Worm (Caenorhabditis elegans) whole organism, L1 larva: Measurements from ENCODE around the gene tsfm-1.

ENCODE experiments used
- aly-2 ChIP-seq: fragments of 150-350 bp; optimal IDR thresholded peaks from 2 replicates; lab custom pipeline; 2014; ENCODE audit warnings: missing biosample characterization, missing genetic modification characterization
- dsc-1 ChIP-seq: sonication (generic microtip); optimal IDR thresholded peaks from 2 replicates; lab custom pipeline; 2016; ENCODE audit warnings: mild to moderate bottlenecking, missing genetic modification characterization, missing compliant biosample characterization
- fos-1 ChIP-seq: fragments of 150-350 bp; optimal IDR thresholded peaks from 2 replicates; lab custom pipeline; 2014; ENCODE audit warnings: missing biosample characterization, missing genetic modification characterization
- grh-1 ChIP-seq: fragments of 200-800 bp; sonication (Bioruptor generic); IDR thresholded peaks from 2 replicates; pipeline ENCODE4 v1.3.6; 2022; ENCODE audit warnings: missing genetic modification reagents, missing genetic modification characterization, missing compliant biosample characterization
- irx-1 ChIP-seq: sonication (generic microtip); optimal IDR thresholded peaks from 2 replicates; lab custom pipeline; 2016; ENCODE audit warnings: missing genetic modification characterization, missing compliant biosample characterization
- lin-39 ChIP-seq: fragments of 150-350 bp; optimal IDR thresholded peaks from 2 replicates; lab custom pipeline; 2014; ENCODE audit warnings: missing biosample characterization, missing genetic modification reagents, missing genetic modification characterization
- lir-3 ChIP-seq: sonication (generic microtip); optimal IDR thresholded peaks from 2 replicates; lab custom pipeline; 2016; ENCODE audit warnings: mild to moderate bottlenecking, missing genetic modification characterization, moderate library complexity, missing compliant biosample characterization; ENCODE audit not compliant: poor library complexity
- lsy-2 ChIP-seq, 2 experiments: fragments of 150-350 bp; optimal IDR thresholded peaks; 2 replicates each; lab custom pipeline; 2014; ENCODE audit warnings: missing biosample characterization in 2 of 2, missing genetic modification characterization in 2 of 2
- mdl-1 ChIP-seq, 2 experiments: fragments of 150-350 bp; optimal IDR thresholded peaks; 2 replicates each; lab custom pipeline; 2014 to 2017; ENCODE audit warnings: missing biosample characterization in 2 of 2, missing genetic modification characterization in 2 of 2, inconsistent platforms in 1 of 2
- nhr-237 ChIP-seq: fragments of 150-350 bp; optimal IDR thresholded peaks from 2 replicates; lab custom pipeline; 2014; ENCODE audit warnings: missing biosample characterization, missing genetic modification characterization
- snpc-4 ChIP-seq: fragments of 150-350 bp; optimal IDR thresholded peaks from 2 replicates; lab custom pipeline; 2014; ENCODE audit warnings: missing biosample characterization, missing genetic modification characterization
- unc-130 ChIP-seq: fragments of 150-350 bp; optimal IDR thresholded peaks from 2 replicates; lab custom pipeline; 2017; ENCODE audit warnings: missing biosample characterization, missing genetic modification characterization, inconsistent platforms
- zip-4 ChIP-seq: fragments of 200-800 bp; sonication (Bioruptor generic); optimal IDR thresholded peaks from 2 replicates; lab custom pipeline; 2018; ENCODE audit warnings: mild to moderate bottlenecking, missing genetic modification characterization, moderate library complexity, missing compliant biosample characterization

DNA sequence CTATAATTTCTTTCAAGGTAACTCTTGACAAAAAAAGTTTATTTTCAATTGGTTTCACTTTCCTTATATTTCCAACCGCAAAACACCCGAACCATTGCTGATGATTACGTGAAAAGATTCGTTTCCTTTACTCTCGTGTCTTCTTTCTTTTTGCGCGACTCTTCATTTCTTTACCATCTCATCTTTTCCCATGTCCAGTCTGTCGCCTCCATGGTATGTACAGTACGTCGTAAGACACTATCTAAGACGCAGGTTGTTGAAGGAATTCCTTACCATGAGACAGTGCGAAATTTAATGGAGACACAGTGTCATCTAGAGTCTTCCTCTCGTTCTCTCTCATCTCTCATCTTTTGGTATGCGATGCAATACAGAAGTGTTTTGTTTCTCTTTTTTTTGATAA is 28.8 kb upstream of the tsfm-1 start:
- TF ChIP-seq zip-4, result no peak
- peak; percentile 43 for TF ChIP-seq lir-3 (tag; lab: Kevin White, UChicago)
- no peak for TF ChIP-seq lin-39
- no peak for TF ChIP-seq nhr-237 (tag; lab: Kevin White, UChicago)
- TF ChIP-seq aly-2, result no peak
- no peak for TF ChIP-seq dsc-1 (tag; lab: Kevin White, UChicago)
- peak; percentile 62 for TF ChIP-seq fos-1 (tag; lab: Kevin White, UChicago)
- TF ChIP-seq mdl-1 (tag; optimal IDR thresholded peaks at IDR 0.05; lab: Kevin White, UChicago), result peak in 1 of 2 experiments; percentile 84
- TF ChIP-seq lsy-2 (tag; optimal IDR thresholded peaks at IDR 0.05; lab: Kevin White, UChicago), result peak; percentile 56 to 85
- peak; percentile 49 for TF ChIP-seq irx-1 (tag; lab: Kevin White, UChicago)
- peak; percentile 50 for TF ChIP-seq unc-130
- peak; percentile 61; the same call in 1 of the 2 replicates for TF ChIP-seq grh-1 (GFP tag; lab: Robert Waterston, UW)
- TF ChIP-seq snpc-4 (tag; lab: Kevin White, UChicago), result no peak
